Worm (Caenorhabditis elegans) whole organism, L2 larva: ENCODE measurements around the gene C37C3.17.

ENCODE experiments used
- C34F6.9 ChIP-seq: fragments of 150-350 bp; optimal IDR thresholded peaks from 2 replicates; lab custom pipeline; 2014; ENCODE audit warnings: missing biosample characterization, missing genetic modification characterization
- F13H6.1 ChIP-seq: sonication (generic microtip); optimal IDR thresholded peaks from 2 replicates; lab custom pipeline; 2016; ENCODE audit warnings: missing genetic modification characterization, missing compliant biosample characterization
- R02D3.7 ChIP-seq: fragments of 150-350 bp; optimal IDR thresholded peaks from 2 replicates; lab custom pipeline; 2014; ENCODE audit warnings: missing biosample characterization, missing genetic modification characterization
- Y55F3AM.14 ChIP-seq: fragments of 200-800 bp; sonication (Bioruptor generic); optimal IDR thresholded peaks from 2 replicates; lab custom pipeline; 2018; ENCODE audit warnings: mild to moderate bottlenecking, missing genetic modification characterization, missing compliant biosample characterization
- alr-1 ChIP-seq: fragments of 150-350 bp; optimal IDR thresholded peaks from 2 replicates; lab custom pipeline; 2014; ENCODE audit warnings: missing biosample characterization, missing genetic modification characterization
- ama-1 ChIP-seq: fragments of 150-350 bp; optimal IDR thresholded peaks from 2 replicates; lab custom pipeline; 2018; ENCODE audit warnings: inconsistent platforms
- blmp-1 ChIP-seq: sonication (generic microtip); optimal IDR thresholded peaks from 2 replicates; lab custom pipeline; 2017; ENCODE audit warnings: missing genetic modification characterization, mild to moderate bottlenecking, missing compliant biosample characterization, antibody characterized with exemption, moderate library complexity; ENCODE audit not compliant: insufficient read depth
- ceh-16 ChIP-seq: fragments of 150-350 bp; optimal IDR thresholded peaks from 2 replicates; lab custom pipeline; 2014; ENCODE audit warnings: missing biosample characterization, missing genetic modification characterization
- ceh-82 ChIP-seq: fragments of 150-350 bp; optimal IDR thresholded peaks from 2 replicates; lab custom pipeline; 2014; ENCODE audit warnings: missing biosample characterization, missing genetic modification characterization
- crh-2 ChIP-seq: sonication (generic microtip); optimal IDR thresholded peaks from 2 replicates; lab custom pipeline; 2017; ENCODE audit warnings: missing biosample characterization, missing genetic modification characterization
- dmd-4 ChIP-seq: sonication (generic microtip); optimal IDR thresholded peaks from 2 replicates; lab custom pipeline; 2017; ENCODE audit warnings: missing biosample characterization, missing genetic modification characterization
- elt-1 ChIP-seq: fragments of 150-350 bp; optimal IDR thresholded peaks from 2 replicates; lab custom pipeline; 2014; ENCODE audit warnings: missing biosample characterization, missing genetic modification characterization
- elt-3 ChIP-seq: sonication (generic microtip); optimal IDR thresholded peaks from 2 replicates; lab custom pipeline; 2017; ENCODE audit warnings: missing biosample characterization, missing genetic modification characterization
- fos-1 ChIP-seq: fragments of 150-350 bp; optimal IDR thresholded peaks from 2 replicates; lab custom pipeline; 2014; ENCODE audit warnings: missing biosample characterization, missing genetic modification characterization
- gmeb-1 ChIP-seq: fragments of 150-350 bp; optimal IDR thresholded peaks from 2 replicates; lab custom pipeline; 2014; ENCODE audit warnings: missing biosample characterization, missing genetic modification characterization
- lin-11 ChIP-seq: fragments of 150-350 bp; sonication (generic microtip); optimal IDR thresholded peaks from 2 replicates; lab custom pipeline; 2014; ENCODE audit warnings: missing biosample characterization, missing genetic modification characterization, inconsistent platforms, mixed read lengths
- lin-13 ChIP-seq: fragments of 150-350 bp; optimal IDR thresholded peaks from 2 replicates; lab custom pipeline; 2014; ENCODE audit warnings: missing biosample characterization, missing genetic modification reagents, missing genetic modification characterization
- lin-39 ChIP-seq: fragments of 150-350 bp; optimal IDR thresholded peaks from 2 replicates; lab custom pipeline; 2014; ENCODE audit warnings: missing biosample characterization, missing genetic modification reagents, missing genetic modification characterization
- lsy-2 ChIP-seq, 2 experiments: fragments of 150-350 bp in 1 of 2; sonication (generic microtip) in 1 of 2; optimal IDR thresholded peaks; 2 replicates each; lab custom pipeline; 2014 to 2017; ENCODE audit warnings: missing biosample characterization in 2 of 2, missing genetic modification characterization in 2 of 2
- mab-5 ChIP-seq: fragments of 150-350 bp; optimal IDR thresholded peaks from 2 replicates; lab custom pipeline; 2014; ENCODE audit warnings: missing biosample characterization, missing genetic modification characterization
- mdl-1 ChIP-seq, 2 experiments: fragments of 150-350 bp in 1 of 2; sonication (generic microtip) in 1 of 2; optimal IDR thresholded peaks; 2 replicates each; lab custom pipeline; 2017; ENCODE audit warnings: missing biosample characterization in 2 of 2, missing genetic modification characterization in 2 of 2
- nhr-10 ChIP-seq: sonication (generic microtip); optimal IDR thresholded peaks from 2 replicates; lab custom pipeline; 2017; ENCODE audit warnings: missing biosample characterization, missing genetic modification characterization
- nhr-11 ChIP-seq: fragments of 150-350 bp; optimal IDR thresholded peaks from 2 replicates; lab custom pipeline; 2014; ENCODE audit warnings: missing biosample characterization, missing genetic modification characterization
- nhr-12 ChIP-seq: fragments of 150-350 bp; optimal IDR thresholded peaks from 2 replicates; lab custom pipeline; 2014; ENCODE audit warnings: missing biosample characterization, missing genetic modification characterization
- nhr-129 ChIP-seq: fragments of 150-350 bp; optimal IDR thresholded peaks from 2 replicates; lab custom pipeline; 2014; ENCODE audit warnings: missing biosample characterization, missing genetic modification characterization
- nhr-21 ChIP-seq: fragments of 150-350 bp; optimal IDR thresholded peaks from 2 replicates; lab custom pipeline; 2014; ENCODE audit warnings: missing biosample characterization, missing genetic modification characterization
- nhr-23 ChIP-seq: fragments of 150-350 bp; optimal IDR thresholded peaks from 2 replicates; lab custom pipeline; 2014; ENCODE audit warnings: missing biosample characterization, missing genetic modification reagents, missing genetic modification characterization
- nhr-237 ChIP-seq: fragments of 150-350 bp; optimal IDR thresholded peaks from 2 replicates; lab custom pipeline; 2014; ENCODE audit warnings: missing biosample characterization, missing genetic modification characterization
- nhr-6 ChIP-seq: fragments of 150-350 bp; optimal IDR thresholded peaks from 2 replicates; lab custom pipeline; 2014; ENCODE audit warnings: missing biosample characterization, missing genetic modification characterization
- nhr-77 ChIP-seq: fragments of 150-350 bp; optimal IDR thresholded peaks from 2 replicates; lab custom pipeline; 2014; ENCODE audit warnings: missing biosample characterization, missing genetic modification characterization
- sem-4 ChIP-seq: fragments of 150-350 bp; optimal IDR thresholded peaks from 2 replicates; lab custom pipeline; 2014; ENCODE audit warnings: missing biosample characterization, missing genetic modification reagents, missing genetic modification characterization
- sma-3 ChIP-seq: sonication (generic microtip); optimal IDR thresholded peaks from 2 replicates; lab custom pipeline; 2016; ENCODE audit warnings: missing genetic modification reagents, missing genetic modification characterization, missing compliant biosample characterization
- sma-9 ChIP-seq, 2 experiments: fragments of 150-350 bp in 1 of 2; sonication (generic microtip) in 1 of 2; optimal IDR thresholded peaks; 2 replicates each; lab custom pipeline; 2014 to 2016; ENCODE audit warnings: missing genetic modification characterization in 2 of 2, mild to moderate bottlenecking in 1 of 2, missing biosample characterization in 1 of 2, missing compliant biosample characterization in 1 of 2, missing genetic modification reagents in 1 of 2, moderate library complexity in 1 of 2
- snpc-4 ChIP-seq: fragments of 150-350 bp; optimal IDR thresholded peaks from 2 replicates; lab custom pipeline; 2014; ENCODE audit warnings: missing biosample characterization, missing genetic modification characterization
- unc-55 ChIP-seq: fragments of 150-350 bp; sonication (generic microtip); optimal IDR thresholded peaks from 3 replicates; lab custom pipeline; 2014; ENCODE audit warnings: missing biosample characterization, missing genetic modification reagents, missing genetic modification characterization
- zag-1 ChIP-seq: fragments of 150-350 bp; optimal IDR thresholded peaks from 2 replicates; lab custom pipeline; 2014; ENCODE audit warnings: missing biosample characterization, missing genetic modification characterization
- ztf-11 ChIP-seq: sonication (generic microtip); optimal IDR thresholded peaks from 2 replicates; lab custom pipeline; 2017; ENCODE audit warnings: missing biosample characterization, missing genetic modification characterization

The C37C3.17 gene

DNA sequence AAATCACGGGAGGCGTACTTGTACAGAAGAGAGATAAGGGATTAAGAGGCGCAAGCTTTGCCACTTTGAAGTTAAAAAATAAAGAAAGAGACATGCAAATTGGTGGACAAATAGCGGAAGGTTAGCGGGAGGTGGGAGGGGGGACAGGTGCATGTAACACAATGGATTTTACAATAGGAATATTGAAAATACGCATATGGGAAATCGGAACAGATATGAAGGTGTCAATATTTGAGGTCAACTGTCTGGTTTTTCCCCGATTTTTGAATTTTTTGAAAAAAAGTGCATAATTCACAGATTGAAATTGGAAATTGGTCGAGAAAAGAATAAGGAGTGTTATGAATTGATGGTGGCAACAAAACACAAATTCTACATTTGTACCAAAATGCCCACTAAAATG, at the start of gene C37C3.17:
Gene C37C3.17 (minus strand): TSS at position 101 of the 400 bp plus-strand sequence.
- no peak for TF ChIP-seq F13H6.1 (tag; lab: Kevin White, UChicago)
- TF ChIP-seq unc-55 (GFP tag; lab: Kevin White, UChicago), result no peak
- TF ChIP-seq nhr-21 (tag; lab: Kevin White, UChicago), result no peak
- TF ChIP-seq snpc-4 (tag; lab: Kevin White, UChicago), result no peak
- TF ChIP-seq mab-5 (tag; lab: Kevin White, UChicago), result no peak
- TF ChIP-seq C34F6.9 (tag; lab: Kevin White, UChicago), result no peak
- TF ChIP-seq zag-1 (tag; lab: Kevin White, UChicago), result no peak
- TF ChIP-seq nhr-237 (tag; lab: Kevin White, UChicago), result no peak

DNA sequence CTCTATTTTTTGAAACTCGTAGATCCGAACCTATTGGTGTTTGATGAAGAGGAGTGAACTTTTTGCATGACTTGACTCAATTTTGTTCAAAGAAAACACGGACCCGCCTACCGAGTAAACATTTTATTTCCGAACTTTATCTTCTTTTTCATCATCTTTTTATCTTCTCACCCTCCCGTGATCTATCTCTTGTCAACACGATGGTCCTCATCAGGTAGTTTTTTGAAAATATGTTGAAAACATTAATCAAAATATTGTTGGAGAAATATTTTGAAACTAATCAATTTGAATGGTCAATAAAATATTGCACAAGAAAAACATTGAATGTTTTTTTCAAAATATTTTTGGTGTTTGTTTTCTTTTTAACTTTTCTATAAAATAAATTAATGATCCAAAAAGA, 46.7 kb upstream of the C37C3.17 start:
- no peak for TF ChIP-seq ama-1 (lab: Kevin White, UChicago)
- TF ChIP-seq lin-13 (GFP tag; lab: Kevin White, UChicago), result no peak
- no peak for TF ChIP-seq blmp-1 (tag; lab: Kevin White, UChicago)
- TF ChIP-seq lin-11 (tag; lab: Kevin White, UChicago), result no peak
- no peak for TF ChIP-seq nhr-129 (tag; lab: Kevin White, UChicago)
- no peak for TF ChIP-seq snpc-4 (tag; lab: Kevin White, UChicago)
- no peak for TF ChIP-seq sma-3 (GFP tag; lab: Kevin White, UChicago)
- TF ChIP-seq sma-9 (GFP tag; optimal IDR thresholded peaks at IDR 0.05; lab: Kevin White, UChicago), result no peak
- no peak for TF ChIP-seq sma-9 (tag; optimal IDR thresholded peaks at IDR 0.05; lab: Kevin White, UChicago)
- no peak for TF ChIP-seq crh-2 (tag; lab: Kevin White, UChicago)
- TF ChIP-seq fos-1 (tag; lab: Kevin White, UChicago), result no peak
- no peak for TF ChIP-seq dmd-4 (tag; lab: Kevin White, UChicago)
- TF ChIP-seq nhr-10 (tag; lab: Kevin White, UChicago), result no peak
- no peak for TF ChIP-seq lsy-2 (tag; optimal IDR thresholded peaks at IDR 0.05; lab: Kevin White, UChicago)
- no peak for TF ChIP-seq sem-4 (tag; lab: Kevin White, UChicago)
- no peak for TF ChIP-seq nhr-6
- no peak for TF ChIP-seq nhr-12 (tag; lab: Kevin White, UChicago)
- TF ChIP-seq lin-39, result no peak

DNA sequence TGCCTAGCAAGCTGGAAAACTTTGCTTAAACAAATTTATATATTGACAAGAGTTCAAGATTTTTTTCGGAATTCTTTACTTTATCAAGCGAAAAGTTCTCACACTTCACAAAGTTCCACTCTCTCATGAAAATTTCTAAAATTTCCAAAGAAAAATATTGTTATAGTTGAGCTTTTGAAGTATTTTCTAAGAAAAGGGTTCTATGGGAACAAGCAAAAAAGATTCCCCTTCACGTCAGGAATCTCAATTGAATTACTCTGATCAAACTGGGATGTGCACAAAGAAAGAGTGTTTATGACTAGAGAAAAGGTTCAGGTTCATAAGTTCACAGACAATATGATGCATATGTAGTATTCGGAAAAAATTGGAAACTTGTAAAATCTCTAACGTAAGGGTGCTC, 42.7 kb upstream of the C37C3.17 start:
- TF ChIP-seq nhr-77 (tag; lab: Kevin White, UChicago) (no peak), Y55F3AM.14 (GFP tag; lab: Kevin White, UChicago) (no peak), mdl-1 (tag; optimal IDR thresholded peaks at IDR 0.05; lab: Kevin White, UChicago) (no peak), alr-1 (tag; lab: Kevin White, UChicago) (no peak), elt-1 (tag; lab: Kevin White, UChicago) (no peak), F13H6.1 (tag; lab: Kevin White, UChicago) (no peak), nhr-23 (no peak), lin-11 (tag; lab: Kevin White, UChicago) (no peak), nhr-21 (tag; lab: Kevin White, UChicago) (no peak), ceh-16 (no peak), gmeb-1 (tag; lab: Kevin White, UChicago) (no peak), nhr-11 (no peak)

DNA sequence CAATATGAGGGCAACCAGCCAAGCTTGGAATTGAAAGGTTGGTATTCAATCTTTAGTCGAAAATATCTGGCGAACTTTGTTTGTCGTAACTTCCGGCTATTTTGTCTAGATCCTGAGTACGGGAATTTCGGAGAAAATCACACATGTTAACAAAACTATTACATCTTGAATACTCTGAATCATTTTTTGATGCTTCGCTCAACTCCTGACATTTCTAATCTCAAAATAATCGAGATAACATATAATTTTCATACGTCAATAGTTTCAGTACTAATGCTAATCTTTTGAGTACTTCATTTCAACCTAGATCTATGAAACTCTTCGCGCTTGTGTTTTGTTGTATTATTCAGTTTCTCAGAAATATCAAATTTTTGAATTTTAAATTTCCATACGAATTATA, 39.5 kb upstream of the C37C3.17 start:
- no peak for TF ChIP-seq lin-11 (tag; lab: Kevin White, UChicago)
- TF ChIP-seq unc-55 (GFP tag; lab: Kevin White, UChicago), result no peak
- no peak for TF ChIP-seq snpc-4 (tag; lab: Kevin White, UChicago)
- no peak for TF ChIP-seq ztf-11 (tag; lab: Kevin White, UChicago)
- no peak for TF ChIP-seq R02D3.7 (tag; lab: Kevin White, UChicago)
- no peak for TF ChIP-seq alr-1 (tag; lab: Kevin White, UChicago)
- TF ChIP-seq nhr-6, result no peak
- TF ChIP-seq ceh-82 (tag; lab: Kevin White, UChicago), result no peak
- no peak for TF ChIP-seq dmd-4 (tag; lab: Kevin White, UChicago)
- TF ChIP-seq elt-3 (tag; lab: Kevin White, UChicago), result no peak
